Fruit fly (Drosophila melanogaster) whole organism, adult: ENCODE results near the gene CG6791.

Experiments
- CG12768 ChIP-seq: fragments of 200-800 bp; sonication (Bioruptor generic); optimal IDR thresholded peaks from 2 replicates; lab custom pipeline; 2017; ENCODE audit warnings: missing biosample characterization, missing genetic modification characterization, mild to moderate bottlenecking, moderate library complexity, missing genetic modification reagents
- CG1620 ChIP-seq: fragments of 200-800 bp; sonication (Bioruptor generic); optimal IDR thresholded peaks from 2 replicates; lab custom pipeline; 2016; ENCODE audit warnings: missing biosample characterization, missing genetic modification characterization
- CG33017 ChIP-seq: fragments of 200-800 bp; sonication (Bioruptor generic); optimal IDR thresholded peaks from 2 replicates; lab custom pipeline; 2018; ENCODE audit warnings: missing biosample characterization, mild to moderate bottlenecking, missing genetic modification characterization, moderate library complexity
- CG5204 ChIP-seq: fragments of 200-800 bp; sonication (Bioruptor generic); optimal IDR thresholded peaks from 2 replicates; lab custom pipeline; 2016; ENCODE audit warnings: missing biosample characterization, missing genetic modification characterization
- CG7101 ChIP-seq: fragments of 200-800 bp; sonication (Bioruptor generic); optimal IDR thresholded peaks from 2 replicates; lab custom pipeline; 2018; ENCODE audit warnings: missing biosample characterization, mild to moderate bottlenecking, missing genetic modification characterization, moderate library complexity
- Clk ChIP-seq: fragments of 200-800 bp; sonication (Bioruptor generic); optimal IDR thresholded peaks from 2 replicates; lab custom pipeline; 2017; ENCODE audit warnings: missing biosample characterization, missing genetic modification characterization
- Crg-1 ChIP-seq: fragments of 200-800 bp; sonication (Bioruptor generic); optimal IDR thresholded peaks from 2 replicates; lab custom pipeline; 2016; ENCODE audit warnings: missing biosample characterization, missing genetic modification characterization
- Hr96 ChIP-seq: fragments of 200-800 bp; sonication (Bioruptor generic); optimal IDR thresholded peaks from 2 replicates; lab custom pipeline; 2016; ENCODE audit warnings: missing biosample characterization, missing genetic modification characterization
- cic ChIP-seq: fragments of 200-800 bp; sonication (Bioruptor generic); optimal IDR thresholded peaks from 2 replicates; lab custom pipeline; 2017; ENCODE audit warnings: missing biosample characterization, mild to moderate bottlenecking, missing genetic modification characterization, moderate library complexity
- cnc ChIP-seq, 2 experiments: fragments of >200 bp; optimal IDR thresholded peaks; 2 replicates each; lab custom pipeline; 2017
- kay ChIP-seq: fragments of 200-800 bp; sonication (Bioruptor generic); peaks from one replicate; lab custom pipeline; 2016; ENCODE audit warnings: missing biosample characterization, missing genetic modification characterization, borderline replicate concordance
- toe ChIP-seq: fragments of 200-800 bp; sonication (Bioruptor generic); optimal IDR thresholded peaks from 2 replicates; lab custom pipeline; 2016; ENCODE audit warnings: missing biosample characterization, missing genetic modification characterization

- no peak for TF ChIP-seq toe
- no peak for TF ChIP-seq CG5204 (GFP tag; lab: Kevin White, UChicago)
- TF ChIP-seq cic (GFP tag; lab: Kevin White, UChicago), result no peak
- no peak for TF ChIP-seq CG12768 (GFP tag; lab: Kevin White, UChicago)
- TF ChIP-seq kay (GFP tag; lab: Kevin White, UChicago), result no peak
- no peak for TF ChIP-seq cnc (optimal IDR thresholded peaks at IDR 0.05; lab: Kevin White, UChicago)
- TF ChIP-seq Crg-1, result no peak
- no peak for TF ChIP-seq CG33017 (tag; lab: Kevin White, UChicago)
- no peak for TF ChIP-seq CG7101 (tag; lab: Kevin White, UChicago)
- TF ChIP-seq Clk (GFP tag; lab: Kevin White, UChicago), result no peak
- TF ChIP-seq CG1620 (GFP tag; lab: Kevin White, UChicago), result no peak
- no peak for TF ChIP-seq Hr96 (GFP tag; lab: Kevin White, UChicago)
These were observed 20.0 kb downstream of the CG6791 start for dm6 chr3R:11569993-11570392.
